Worm (Caenorhabditis elegans): ENCODE results near the gene F33C8.2.

DNA sequence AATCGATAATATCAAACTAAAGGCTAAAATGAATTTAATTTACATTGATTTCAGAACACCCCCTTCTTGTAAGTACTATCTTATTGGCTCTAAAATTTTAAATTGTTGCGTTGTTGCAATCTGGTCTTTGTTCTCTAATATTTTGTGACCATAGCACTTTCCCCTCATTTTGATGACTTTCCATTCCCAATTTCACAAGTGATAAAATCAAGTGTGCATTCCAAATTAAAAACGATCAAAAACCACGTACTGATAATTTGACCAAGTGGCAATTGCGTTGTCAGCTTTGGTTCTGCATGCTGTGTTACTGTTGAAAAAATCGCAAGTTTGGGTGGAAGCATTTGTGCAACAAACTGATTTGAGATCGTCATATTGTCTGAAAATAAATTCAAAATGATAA, 49.1 kb downstream of the F33C8.2 start:
- TF ChIP-seq scrt-1 (GFP tag; IDR thresholded peaks at IDR 0.05) (no peak), flt-1 (GFP tag; IDR thresholded peaks at IDR 0.05) (no peak), tbx-11 (GFP tag; IDR thresholded peaks at IDR 0.05) (no peak)
